Fruit fly (Drosophila melanogaster) whole organism, embryonic: ENCODE results near the gene Sf3a2.

ENCODE experiments used
- CG11696 ChIP-seq: fragments of 200-800 bp; sonication (Bioruptor generic); IDR thresholded peaks from 2 replicates; pipeline ENCODE4 v1.3.6; 2022; ENCODE audit warnings: missing biosample characterization, missing genetic modification characterization
- CG14441 ChIP-seq: fragments of 200-800 bp; sonication (Bioruptor generic); IDR thresholded peaks from 2 replicates; pipeline ENCODE4 v1.3.6; 2022; ENCODE audit warnings: missing biosample characterization, missing genetic modification characterization
- CG14710 ChIP-seq: fragments of 200-800 bp; sonication (Bioruptor generic); optimal IDR thresholded peaks from 3 replicates; lab custom pipeline; 2019; ENCODE audit warnings: missing biosample characterization, mild to moderate bottlenecking, missing genetic modification characterization, moderate library complexity
- CG15073 ChIP-seq: fragments of 200-800 bp; sonication (Bioruptor generic); optimal IDR thresholded peaks from 2 replicates; lab custom pipeline; 2016; ENCODE audit warnings: missing biosample characterization, missing genetic modification characterization
- CG15601 ChIP-seq: fragments of 200-800 bp; sonication (Bioruptor generic); optimal IDR thresholded peaks from 3 replicates; lab custom pipeline; 2019; ENCODE audit warnings: missing biosample characterization, mild to moderate bottlenecking, missing genetic modification characterization, moderate library complexity
- CG1647 ChIP-seq: fragments of 200-800 bp; sonication (Bioruptor generic); optimal IDR thresholded peaks from 3 replicates; lab custom pipeline; 2016; ENCODE audit warnings: missing biosample characterization, missing genetic modification characterization
- CG16815 ChIP-seq: fragments of 200-800 bp; sonication (Bioruptor generic); optimal IDR thresholded peaks from 3 replicates; lab custom pipeline; 2017; ENCODE audit warnings: missing biosample characterization, mild to moderate bottlenecking, missing genetic modification characterization
- CG18011 ChIP-seq: fragments of 200-800 bp; sonication (Bioruptor generic); optimal IDR thresholded peaks from 2 replicates; lab custom pipeline; 2017; ENCODE audit warnings: missing biosample characterization, missing genetic modification characterization, mild to moderate bottlenecking, moderate library complexity, missing genotype
- CG1832 ChIP-seq: fragments of 200-800 bp; sonication (Bioruptor generic); optimal IDR thresholded peaks from 2 replicates; lab custom pipeline; 2017; ENCODE audit warnings: missing biosample characterization, mild to moderate bottlenecking, missing genetic modification characterization, inconsistent platforms
- CG32532 ChIP-seq: fragments of 200-800 bp; sonication (Bioruptor generic); IDR thresholded peaks from 2 replicates; pipeline ENCODE4 v1.3.6; 2022; ENCODE audit warnings: missing biosample characterization, missing genetic modification characterization
- CG32772 ChIP-seq: fragments of 200-800 bp; sonication (Bioruptor generic); IDR thresholded peaks from 2 replicates; pipeline ENCODE4 v1.3.6; 2022; ENCODE audit warnings: missing biosample characterization, missing genetic modification characterization
- CG33213 ChIP-seq: fragments of 200-800 bp; sonication (Bioruptor generic); optimal IDR thresholded peaks from 3 replicates; lab custom pipeline; 2016; ENCODE audit warnings: missing biosample characterization, missing genetic modification characterization
- CG4282 ChIP-seq: fragments of 200-800 bp; sonication (Bioruptor generic); optimal IDR thresholded peaks from 2 replicates; lab custom pipeline; 2016; ENCODE audit warnings: missing biosample characterization, missing genetic modification characterization
- CG4328 ChIP-seq: fragments of 200-800 bp; sonication (Bioruptor generic); optimal IDR thresholded peaks from 3 replicates; lab custom pipeline; 2017; ENCODE audit warnings: missing biosample characterization, missing genetic modification reagents, missing genetic modification characterization
- CG4424 ChIP-seq: fragments of 200-800 bp; sonication (Bioruptor generic); optimal IDR thresholded peaks from 3 replicates; lab custom pipeline; 2016; ENCODE audit warnings: missing biosample characterization, missing genetic modification characterization
- CG4730 ChIP-seq: fragments of 200-800 bp; sonication (Bioruptor generic); IDR thresholded peaks from 2 replicates; pipeline ENCODE4 v1.3.6; 2022; ENCODE audit warnings: missing biosample characterization, missing genetic modification characterization
- CG5953 ChIP-seq: fragments of 200-800 bp; sonication (Bioruptor generic); IDR thresholded peaks from 2 replicates; pipeline ENCODE4 v1.3.6; 2022; ENCODE audit warnings: missing biosample characterization, missing genetic modification characterization
- CG6272 ChIP-seq: fragments of 200-800 bp; sonication (Bioruptor generic); IDR thresholded peaks from 2 replicates; pipeline ENCODE4 v1.3.6; 2022; ENCODE audit warnings: missing biosample characterization, missing genetic modification characterization
- CG7357 ChIP-seq: fragments of 200-800 bp; sonication (Bioruptor generic); IDR thresholded peaks from 3 replicates; pipeline ENCODE4 v1.3.6; 2022; ENCODE audit warnings: missing biosample characterization, missing genetic modification characterization
- CG7839 ChIP-seq: fragments of 200-800 bp; sonication (Bioruptor generic); optimal IDR thresholded peaks from 3 replicates; lab custom pipeline; 2018; ENCODE audit warnings: missing biosample characterization, mild to moderate bottlenecking, missing genetic modification characterization, moderate library complexity
- CG7928 ChIP-seq: fragments of 200-800 bp; sonication (Bioruptor generic); optimal IDR thresholded peaks from 2 replicates; lab custom pipeline; 2017; ENCODE audit warnings: missing biosample characterization, mild to moderate bottlenecking, missing genetic modification characterization
- CG8924 ChIP-seq: fragments of 200-800 bp; optimal IDR thresholded peaks from 3 replicates; lab custom pipeline; 2019; ENCODE audit warnings: missing biosample characterization, mild to moderate bottlenecking, missing genetic modification characterization, moderate library complexity
- CTCF ChIP-seq: fragments of 200-800 bp; sonication (Bioruptor generic); optimal IDR thresholded peaks from 2 replicates; lab custom pipeline; 2017; ENCODE audit warnings: missing biosample characterization, mild to moderate bottlenecking, missing genetic modification characterization, moderate library complexity
- Deaf1 ChIP-seq: fragments of 200-800 bp; optimal IDR thresholded peaks from 3 replicates; lab custom pipeline; 2019; ENCODE audit warnings: missing biosample characterization, mild to moderate bottlenecking, missing genetic modification characterization, moderate library complexity
- E2f2 ChIP-seq: fragments of 200-800 bp; sonication (Bioruptor generic); IDR thresholded peaks from 2 replicates; pipeline ENCODE4 v1.3.6; 2022; ENCODE audit warnings: missing biosample characterization, missing genetic modification characterization
- Fer1 ChIP-seq: fragments of 200-800 bp; sonication (Bioruptor generic); optimal IDR thresholded peaks from 2 replicates; lab custom pipeline; 2017; ENCODE audit warnings: missing biosample characterization, mild to moderate bottlenecking, missing genetic modification characterization
- Hmx ChIP-seq: fragments of 200-800 bp; sonication (Bioruptor generic); optimal IDR thresholded peaks from 2 replicates; lab custom pipeline; 2016; ENCODE audit warnings: missing biosample characterization, missing genetic modification characterization
- Hr51 ChIP-seq, 2 experiments: fragments of 200-800 bp; sonication (Bioruptor generic); optimal IDR thresholded peaks; 2 replicates in 1 of 2; 3 replicates in 1 of 2; lab custom pipeline; 2016 to 2018; ENCODE audit warnings: missing biosample characterization in 2 of 2, missing genetic modification characterization in 2 of 2, mild to moderate bottlenecking in 1 of 2, moderate library complexity in 1 of 2
- Hsf ChIP-seq: fragments of 200-800 bp; sonication (Bioruptor generic); optimal IDR thresholded peaks from 3 replicates; lab custom pipeline; 2016; ENCODE audit warnings: missing biosample characterization, missing genetic modification characterization
- Mrtf ChIP-seq: fragments of 200-800 bp; sonication (Bioruptor generic); IDR thresholded peaks from 3 replicates; pipeline ENCODE4 v1.3.6; 2022; ENCODE audit warnings: missing biosample characterization, missing genetic modification characterization
- NFAT ChIP-seq: fragments of 200-800 bp; sonication (Bioruptor generic); IDR thresholded peaks from 2 replicates; pipeline ENCODE4 v1.3.6; 2022; ENCODE audit warnings: missing biosample characterization, missing genetic modification characterization
- Nf-YB ChIP-seq: fragments of 200-800 bp; sonication (Bioruptor generic); optimal IDR thresholded peaks from 3 replicates; lab custom pipeline; 2019; ENCODE audit warnings: missing biosample characterization, mild to moderate bottlenecking, missing genetic modification characterization, moderate library complexity
- NfI ChIP-seq: fragments of 200-800 bp; sonication (Bioruptor generic); optimal IDR thresholded peaks from 3 replicates; lab custom pipeline; 2018; ENCODE audit warnings: missing biosample characterization, mild to moderate bottlenecking, missing genetic modification characterization, moderate library complexity
- Opbp ChIP-seq: fragments of 200-800 bp; sonication (Bioruptor generic); IDR thresholded peaks from 3 replicates; pipeline ENCODE4 v1.3.6; 2022; ENCODE audit warnings: missing biosample characterization, missing genetic modification characterization; ENCODE audit not compliant: partially characterized antibody
- Taf1 ChIP-seq: fragments of 200-800 bp; sonication (Bioruptor generic); IDR thresholded peaks from 2 replicates; pipeline ENCODE4 v1.3.6; 2022; ENCODE audit warnings: missing biosample characterization, missing genetic modification characterization
- ac ChIP-seq: fragments of 200-800 bp; sonication (Bioruptor generic); optimal IDR thresholded peaks from 3 replicates; lab custom pipeline; 2017; ENCODE audit warnings: missing biosample characterization, mild to moderate bottlenecking, missing genetic modification characterization
- bab2 ChIP-seq: fragments of 200-800 bp; sonication (Bioruptor generic); optimal IDR thresholded peaks from 2 replicates; lab custom pipeline; 2016; ENCODE audit warnings: missing biosample characterization, missing genetic modification characterization
- cg ChIP-seq: fragments of 200-800 bp; sonication (Bioruptor generic); optimal IDR thresholded peaks from 3 replicates; lab custom pipeline; 2019; ENCODE audit warnings: missing biosample characterization, mild to moderate bottlenecking, missing genetic modification characterization, moderate library complexity
- dan ChIP-seq: fragments of 200-800 bp; sonication (Bioruptor generic); IDR thresholded peaks from 2 replicates; pipeline ENCODE4 v1.3.6; 2022; ENCODE audit warnings: missing biosample characterization, missing genetic modification characterization
- fd102C ChIP-seq: fragments of 200-800 bp; sonication (Bioruptor generic); optimal IDR thresholded peaks from 2 replicates; lab custom pipeline; 2018; ENCODE audit warnings: missing biosample characterization, mild to moderate bottlenecking, missing genetic modification characterization, moderate library complexity
- fd3F ChIP-seq: fragments of 200-800 bp; sonication (Bioruptor generic); optimal IDR thresholded peaks from 2 replicates; lab custom pipeline; 2018; ENCODE audit warnings: missing biosample characterization, mild to moderate bottlenecking, missing genetic modification characterization, moderate library complexity
- h ChIP-seq: fragments of >200 bp; optimal IDR thresholded peaks from 2 replicates; lab custom pipeline; 2017
- her ChIP-seq: fragments of 200-800 bp; sonication (Bioruptor generic); optimal IDR thresholded peaks from 2 replicates; lab custom pipeline; 2016; ENCODE audit warnings: missing biosample characterization, missing genetic modification characterization
- knrl ChIP-seq: fragments of 200-800 bp; sonication (Bioruptor generic); IDR thresholded peaks from 3 replicates; pipeline ENCODE4 v1.3.6; 2022; ENCODE audit warnings: missing biosample characterization, missing genetic modification characterization; ENCODE audit not compliant: partially characterized antibody
- pan ChIP-seq, 4 experiments: fragments of >200 bp in 3 of 4; fragments of 200-800 bp in 1 of 4; sonication (Bioruptor generic) in 1 of 4; optimal IDR thresholded peaks in 3 of 4; IDR thresholded peaks in 1 of 4; 2 replicates each; pipeline versions ENCODE4 v1.3.6 to Lab custom; 2017 to 2022; ENCODE audit warnings: missing biosample characterization in 2 of 4, missing genetic modification characterization in 2 of 4, mixed read lengths in 1 of 4
- pho ChIP-seq: fragments of 200-800 bp; sonication (Bioruptor generic); optimal IDR thresholded peaks from 2 replicates; lab custom pipeline; 2016; ENCODE audit warnings: missing biosample characterization, missing genetic modification characterization
- sens-2 ChIP-seq: fragments of 200-800 bp; sonication (Bioruptor generic); IDR thresholded peaks from 2 replicates; pipeline ENCODE4 v1.3.6; 2022; ENCODE audit warnings: missing biosample characterization, missing genetic modification characterization
- slbo ChIP-seq: fragments of 200-800 bp; sonication (Bioruptor generic); IDR thresholded peaks from 2 replicates; pipeline ENCODE4 v1.3.6; 2022; ENCODE audit warnings: missing biosample characterization, missing genetic modification characterization
- slp2 ChIP-seq: fragments of 200-800 bp; sonication (Bioruptor generic); optimal IDR thresholded peaks from 2 replicates; lab custom pipeline; 2016; ENCODE audit warnings: missing biosample characterization, missing genetic modification characterization
- stwl ChIP-seq: fragments of 200-800 bp; sonication (Bioruptor generic); optimal IDR thresholded peaks from 3 replicates; lab custom pipeline; 2018; ENCODE audit warnings: missing biosample characterization, mild to moderate bottlenecking, missing genetic modification characterization, moderate library complexity
- wek ChIP-seq: fragments of 200-800 bp; sonication (Bioruptor generic); optimal IDR thresholded peaks from 3 replicates; lab custom pipeline; 2018; ENCODE audit warnings: missing biosample characterization, mild to moderate bottlenecking, missing genetic modification characterization, moderate library complexity
- wor ChIP-seq: fragments of 200-800 bp; sonication (Bioruptor generic); IDR thresholded peaks from 2 replicates; pipeline ENCODE4 v1.3.6; 2022; ENCODE audit warnings: missing biosample characterization, missing genetic modification characterization

Gene Sf3a2

dm6 chr3L:12813907-12814306 lies at the start of gene Sf3a2, which contains the start of gene CG42588 (continued):
- TF ChIP-seq Hsf (GFP tag; lab: Kevin White, UChicago) (peak; percentile 73), CG14441 (peak; percentile 57), CG16815 (GFP tag; lab: Kevin White, UChicago) (peak; percentile 44), ac (GFP tag; lab: Kevin White, UChicago) (no peak), Opbp (GFP tag; lab: Robert Waterston, UW) (peak; percentile 76), her (GFP tag; lab: Kevin White, UChicago) (no peak), CG7357 (GFP tag; lab: Robert Waterston, UW) (no peak), knrl (GFP tag; lab: Robert Waterston, UW) (peak; percentile 86), CG4328 (no peak), fd3F (peak; percentile 51), slbo (GFP tag; lab: Robert Waterston, UW) (peak; percentile 94), sens-2 (no peak), Deaf1 (tag; lab: Kevin White, UChicago) (no peak), CG18011 (GFP tag; lab: Kevin White, UChicago) (peak; percentile 28), CG32772 (GFP tag; lab: Robert Waterston, UW) (peak; percentile 75), pho (GFP tag; lab: Kevin White, UChicago) (peak; percentile 64), CG1647 (GFP tag; lab: Kevin White, UChicago) (no peak), NFAT (peak; percentile 85), wek (GFP tag; lab: Kevin White, UChicago) (no peak), CG4730 (GFP tag; lab: Robert Waterston, UW) (no peak), CG8924 (tag; lab: Kevin White, UChicago) (peak; percentile 78), CG14710 (tag; lab: Kevin White, UChicago) (peak; percentile 86), NfI (no peak), pan (optimal IDR thresholded peaks at IDR 0.05; lab: Kevin White, UChicago) (no peak), pan (GFP tag; optimal IDR thresholded peaks at IDR 0.05 in 1 of 2, IDR thresholded peaks at IDR 0.05 in 1 of 2) (peak in 1 of 2 experiments; percentile 78), dan (GFP tag; lab: Robert Waterston, UW) (no peak), bab2 (GFP tag; lab: Kevin White, UChicago) (peak; percentile 49), CG7839 (no peak), Hmx (GFP tag; lab: Kevin White, UChicago) (no peak), CG7928 (no peak), E2f2 (GFP tag; lab: Robert Waterston, UW) (peak; percentile 66), Mrtf (GFP tag; lab: Robert Waterston, UW) (no peak), CG33213 (no peak), stwl (tag; lab: Kevin White, UChicago) (peak; percentile 61), CG5953 (GFP tag; lab: Robert Waterston, UW) (peak; percentile 53; the same call in 1 of the 2 replicates), CG11696 (GFP tag; lab: Robert Waterston, UW) (no peak), Nf-YB (GFP tag; lab: Kevin White, UChicago) (peak; percentile 2), wor (GFP tag; lab: Robert Waterston, UW) (no peak), Fer1 (GFP tag; lab: Kevin White, UChicago) (peak; percentile 23), fd102C (GFP tag; lab: Kevin White, UChicago) (no peak), CG1832 (GFP tag; lab: Kevin White, UChicago) (no peak), CG15073 (GFP tag; lab: Kevin White, UChicago) (no peak), Taf1 (GFP tag; lab: Robert Waterston, UW) (no peak), CG32532 (GFP tag; lab: Robert Waterston, UW) (peak; percentile 87), cg (GFP tag; lab: Kevin White, UChicago) (no peak), CG15601 (peak; percentile 77), CTCF (GFP tag; lab: Kevin White, UChicago) (no peak), Hr51 (GFP tag; optimal IDR thresholded peaks at IDR 0.05; lab: Kevin White, UChicago) (peak in 1 of 2 experiments; percentile 28), slp2 (GFP tag; lab: Kevin White, UChicago) (no peak), CG4424 (GFP tag; lab: Kevin White, UChicago) (peak; percentile 50), CG6272 (GFP tag; lab: Robert Waterston, UW) (no peak; the same call in 1 of the 2 replicates), CG4282 (GFP tag; lab: Kevin White, UChicago) (no peak), h (lab: Kevin White, UChicago) (no peak)
